Worm (Caenorhabditis elegans) whole organism, mixed stage, embryonic: ENCODE measurements around the gene C39B5.2.

ENCODE experiments used
- M03D4.4 ChIP-seq: sonication (generic microtip); optimal IDR thresholded peaks from 2 replicates; lab custom pipeline; 2017; ENCODE audit warnings: mild to moderate bottlenecking, missing genetic modification characterization, missing compliant biosample characterization
- ceh-39 ChIP-seq: fragments of 150-350 bp; optimal IDR thresholded peaks from 2 replicates; lab custom pipeline; 2014; ENCODE audit warnings: missing biosample characterization, missing genetic modification characterization
- ceh-43 ChIP-seq: fragments of 200-800 bp; sonication (Bioruptor generic); optimal IDR thresholded peaks from 2 replicates; lab custom pipeline; 2018; ENCODE audit warnings: mild to moderate bottlenecking, missing genetic modification characterization, moderate library complexity, missing compliant biosample characterization
- ceh-83 ChIP-seq: fragments of 200-800 bp; sonication (Bioruptor generic); optimal IDR thresholded peaks from 2 replicates; lab custom pipeline; 2018; ENCODE audit warnings: mild to moderate bottlenecking, missing genetic modification characterization, missing compliant biosample characterization
- ces-1 ChIP-seq: fragments of 150-350 bp; optimal IDR thresholded peaks from 2 replicates; lab custom pipeline; 2014; ENCODE audit warnings: missing biosample characterization, missing genetic modification reagents, missing genetic modification characterization
- cnd-1 ChIP-seq: fragments of 200-800 bp; sonication (Bioruptor generic); optimal IDR thresholded peaks from 2 replicates; lab custom pipeline; 2018; ENCODE audit warnings: mild to moderate bottlenecking, missing genetic modification characterization, missing compliant biosample characterization
- drap-1 ChIP-seq: fragments of 200-800 bp; sonication (Bioruptor generic); optimal IDR thresholded peaks from 3 replicates; lab custom pipeline; 2018; ENCODE audit warnings: mild to moderate bottlenecking, missing genetic modification characterization, missing compliant biosample characterization
- elt-1 ChIP-seq: sonication (generic microtip); optimal IDR thresholded peaks from 2 replicates; lab custom pipeline; 2017; ENCODE audit warnings: missing genetic modification characterization, mild to moderate bottlenecking, missing compliant biosample characterization, antibody characterized with exemption, moderate library complexity, borderline replicate concordance; ENCODE audit not compliant: insufficient read depth
- elt-3 ChIP-seq: fragments of 150-350 bp; optimal IDR thresholded peaks from 2 replicates; lab custom pipeline; 2014; ENCODE audit warnings: missing biosample characterization, missing genetic modification characterization
- ham-2 ChIP-seq: fragments of 200-800 bp; sonication (Bioruptor generic); optimal IDR thresholded peaks from 2 replicates; lab custom pipeline; 2018; ENCODE audit warnings: mild to moderate bottlenecking, missing genetic modification characterization, missing compliant biosample characterization
- hlh-1 ChIP-seq: fragments of 150-350 bp; optimal IDR thresholded peaks from 2 replicates; lab custom pipeline; 2014; ENCODE audit warnings: missing biosample characterization, missing genetic modification reagents, missing genetic modification characterization
- lin-13 ChIP-seq: fragments of 150-350 bp; optimal IDR thresholded peaks from 2 replicates; lab custom pipeline; 2014; ENCODE audit warnings: missing biosample characterization, missing genetic modification characterization
- lin-32 ChIP-seq: fragments of 200-800 bp; sonication (Bioruptor generic); optimal IDR thresholded peaks from 2 replicates; lab custom pipeline; 2018; ENCODE audit warnings: mild to moderate bottlenecking, missing genetic modification characterization, missing compliant biosample characterization
- mab-5 ChIP-seq: fragments of 150-350 bp; optimal IDR thresholded peaks from 2 replicates; lab custom pipeline; 2014; ENCODE audit warnings: missing biosample characterization, missing genetic modification characterization
- mep-1 ChIP-seq: fragments of 150-350 bp; optimal IDR thresholded peaks from 2 replicates; lab custom pipeline; 2017; ENCODE audit warnings: missing biosample characterization, missing genetic modification reagents, missing genetic modification characterization, inconsistent platforms
- mls-2 ChIP-seq: sonication (generic microtip); optimal IDR thresholded peaks from 2 replicates; lab custom pipeline; 2016; ENCODE audit warnings: mild to moderate bottlenecking, missing genetic modification characterization, moderate library complexity, missing compliant biosample characterization
- nhr-2 ChIP-seq: fragments of 150-350 bp; optimal IDR thresholded peaks from 2 replicates; lab custom pipeline; 2014; ENCODE audit warnings: missing biosample characterization, missing genetic modification characterization
- nhr-237 ChIP-seq: fragments of 150-350 bp; optimal IDR thresholded peaks from 2 replicates; lab custom pipeline; 2014; ENCODE audit warnings: missing biosample characterization, missing genetic modification characterization
- nhr-28 ChIP-seq: fragments of 150-350 bp; optimal IDR thresholded peaks from 2 replicates; lab custom pipeline; 2014; ENCODE audit warnings: missing biosample characterization, missing genetic modification characterization
- nhr-76 ChIP-seq: sonication (generic microtip); optimal IDR thresholded peaks from 2 replicates; lab custom pipeline; 2017; ENCODE audit warnings: missing biosample characterization, missing genetic modification characterization
- pha-4 ChIP-seq: fragments of 150-350 bp; optimal IDR thresholded peaks from 2 replicates; lab custom pipeline; 2018; ENCODE audit warnings: missing biosample characterization, missing genetic modification reagents, missing genetic modification characterization
- snpc-4 ChIP-seq: fragments of 150-350 bp; optimal IDR thresholded peaks from 2 replicates; lab custom pipeline; 2014; ENCODE audit warnings: missing biosample characterization, missing genetic modification characterization
- sptf-1 ChIP-seq: sonication (generic microtip); optimal IDR thresholded peaks from 2 replicates; lab custom pipeline; 2017; ENCODE audit warnings: mild to moderate bottlenecking, missing genetic modification characterization, moderate library complexity, missing compliant biosample characterization
- tbx-8 ChIP-seq: fragments of 200-800 bp; sonication (Bioruptor generic); optimal IDR thresholded peaks from 2 replicates; lab custom pipeline; 2018; ENCODE audit warnings: mild to moderate bottlenecking, missing genetic modification characterization, moderate library complexity, missing compliant biosample characterization
- unc-120 ChIP-seq: sonication (generic microtip); optimal IDR thresholded peaks from 2 replicates; lab custom pipeline; 2017; ENCODE audit warnings: missing genetic modification characterization, missing compliant biosample characterization; ENCODE audit not compliant: poor library complexity, severe bottlenecking
- unc-39 ChIP-seq: fragments of 150-350 bp; optimal IDR thresholded peaks from 2 replicates; lab custom pipeline; 2014; ENCODE audit warnings: missing biosample characterization, missing genetic modification characterization
- unc-62 ChIP-seq: fragments of 150-350 bp; optimal IDR thresholded peaks from 2 replicates; lab custom pipeline; 2014; ENCODE audit warnings: missing biosample characterization, missing genetic modification reagents, missing genetic modification characterization
- ztf-11 ChIP-seq: fragments of 150-350 bp; optimal IDR thresholded peaks from 2 replicates; lab custom pipeline; 2014; ENCODE audit warnings: missing biosample characterization, missing genetic modification characterization

C39B5.2 gene

ce11 chrIII:2210601-2211000 lies 24.1 kb upstream of the C39B5.2 start:
- TF ChIP-seq mep-1 (tag; lab: Kevin White, UChicago), result no peak
- no peak for TF ChIP-seq tbx-8 (GFP tag; lab: Kevin White, UChicago)
- no peak for TF ChIP-seq ceh-39 (tag; lab: Kevin White, UChicago)

DNA sequence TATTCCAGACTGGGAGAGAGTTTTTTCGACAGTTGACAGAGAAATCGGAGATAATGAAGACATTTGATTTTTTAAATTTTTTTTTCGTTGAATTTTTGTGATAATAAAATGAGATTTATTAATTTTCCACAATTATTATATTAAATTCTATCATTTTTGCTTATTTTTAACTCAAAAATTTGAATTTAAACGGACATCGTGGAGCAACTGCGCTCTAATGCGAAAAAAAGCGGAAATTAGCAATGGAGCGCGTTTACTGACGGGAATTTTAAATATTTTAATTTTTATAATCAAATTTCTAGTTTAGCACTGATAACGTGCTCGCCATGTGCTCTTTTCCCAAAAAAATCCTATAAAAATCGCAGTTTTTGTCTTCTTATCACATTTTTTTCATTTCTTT lies 23.6 kb upstream of the C39B5.2 start, which contains the start of gene C39B5.14:
C39B5.14 (plus strand) TSS at position 301 of the 400 bp plus-strand sequence.
- no peak for TF ChIP-seq unc-120 (tag; lab: Kevin White, UChicago)
- no peak for TF ChIP-seq ham-2 (GFP tag; lab: Kevin White, UChicago)
- no peak for TF ChIP-seq hlh-1
- no peak for TF ChIP-seq nhr-237 (tag; lab: Kevin White, UChicago)
- no peak for TF ChIP-seq nhr-28 (tag; lab: Kevin White, UChicago)
- no peak for TF ChIP-seq mab-5 (tag; lab: Kevin White, UChicago)
- TF ChIP-seq ceh-83 (GFP tag; lab: Kevin White, UChicago), result no peak
- TF ChIP-seq nhr-2 (tag; lab: Kevin White, UChicago), result no peak
- TF ChIP-seq, all 35 proteins: peak for 0

DNA sequence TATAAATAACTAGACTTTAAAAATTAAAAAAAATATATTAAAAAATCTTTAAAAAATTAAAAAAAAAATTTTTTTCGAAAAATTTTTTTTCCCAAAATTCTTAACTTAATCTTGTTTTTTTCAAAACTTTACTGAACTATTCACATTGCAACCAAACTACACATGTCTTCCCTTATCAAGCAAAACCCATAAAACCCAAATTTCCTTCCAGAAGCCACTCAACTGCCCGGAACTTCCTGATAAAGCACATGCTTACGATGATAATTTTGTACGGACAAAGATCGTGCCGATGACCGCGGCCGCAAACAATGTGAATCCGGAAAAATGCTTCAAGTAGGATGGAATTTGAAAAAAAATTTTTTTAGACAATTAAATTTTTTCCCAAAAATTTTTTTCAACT lies 22.3 kb upstream of the C39B5.2 start:
- no peak for TF ChIP-seq elt-1 (tag; lab: Kevin White, UChicago)
- TF ChIP-seq ztf-11 (tag; lab: Kevin White, UChicago), result no peak
- TF ChIP-seq M03D4.4 (tag; lab: Kevin White, UChicago), result no peak
- no peak for TF ChIP-seq nhr-28 (tag; lab: Kevin White, UChicago)
- no peak for TF ChIP-seq tbx-8 (GFP tag; lab: Kevin White, UChicago)
- no peak for TF ChIP-seq ces-1
- no peak for TF ChIP-seq sptf-1 (tag; lab: Kevin White, UChicago)
- TF ChIP-seq lin-13 (tag; lab: Kevin White, UChicago), result no peak
- no peak for TF ChIP-seq lin-32
- TF ChIP-seq nhr-76 (tag; lab: Kevin White, UChicago), result no peak
- no peak for TF ChIP-seq ceh-43 (GFP tag; lab: Kevin White, UChicago)
- TF ChIP-seq elt-3 (tag; lab: Kevin White, UChicago), result no peak
- no peak for TF ChIP-seq unc-62 (GFP tag; lab: Kevin White, UChicago)
- TF ChIP-seq cnd-1 (tag; lab: Kevin White, UChicago), result no peak
- no peak for TF ChIP-seq pha-4 (tag; lab: Kevin White, UChicago)

- TF ChIP-seq mep-1 (tag; lab: Kevin White, UChicago) (no peak), unc-120 (tag; lab: Kevin White, UChicago) (no peak), sptf-1 (tag; lab: Kevin White, UChicago) (no peak), lin-13 (tag; lab: Kevin White, UChicago) (no peak), elt-1 (tag; lab: Kevin White, UChicago) (no peak), drap-1 (GFP tag; lab: Kevin White, UChicago) (no peak), elt-3 (tag; lab: Kevin White, UChicago) (no peak), pha-4 (tag; lab: Kevin White, UChicago) (no peak), hlh-1 (no peak), ztf-11 (tag; lab: Kevin White, UChicago) (no peak), snpc-4 (tag; lab: Kevin White, UChicago) (no peak), unc-39 (tag; lab: Kevin White, UChicago) (no peak), nhr-237 (tag; lab: Kevin White, UChicago) (no peak), ham-2 (GFP tag; lab: Kevin White, UChicago) (no peak), M03D4.4 (tag; lab: Kevin White, UChicago) (no peak), ceh-39 (tag; lab: Kevin White, UChicago) (no peak), unc-62 (GFP tag; lab: Kevin White, UChicago) (no peak)
Observed at ce11 chrIII:2219408-2219807, 15.3 kb upstream of the C39B5.2 start, which contains the start of gene fbxa-12. TSS of gene fbxa-12 (plus strand) at chrIII:2219708.

DNA sequence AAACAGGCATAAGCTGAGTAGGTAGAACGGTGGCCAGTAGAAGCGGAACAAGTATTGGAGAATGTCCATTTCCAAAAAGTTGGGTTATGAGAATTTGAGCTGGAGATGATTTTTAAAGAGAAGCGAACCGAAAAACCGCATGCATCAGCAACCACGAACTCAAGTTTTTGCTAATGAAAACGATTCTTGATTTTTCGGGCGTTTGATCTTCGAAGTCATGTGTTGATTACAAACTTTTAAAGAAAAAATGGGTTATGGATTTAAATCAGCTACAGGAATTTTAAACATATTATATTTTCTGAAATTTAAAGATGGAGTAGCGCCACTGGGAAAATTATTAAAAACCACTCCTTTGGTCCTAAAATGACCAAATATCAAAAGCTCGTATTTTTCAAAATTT lies 10.8 kb upstream of the C39B5.2 start, which contains the start of gene srd-65:
srd-65 (minus strand) TSS at position 101 of the 400 bp plus-strand sequence.
- TF ChIP-seq cnd-1 (tag; lab: Kevin White, UChicago) (no peak), unc-39 (tag; lab: Kevin White, UChicago) (no peak), elt-3 (tag; lab: Kevin White, UChicago) (no peak), mls-2 (tag; lab: Kevin White, UChicago) (no peak), ztf-11 (tag; lab: Kevin White, UChicago) (no peak), nhr-237 (tag; lab: Kevin White, UChicago) (no peak)
